Worm (Caenorhabditis elegans) whole organism, young adult: ENCODE results near the gene Y46G5A.8.

Source experiments
- B0261.1 ChIP-seq: sonication (generic microtip); optimal IDR thresholded peaks from 2 replicates; lab custom pipeline; 2016; ENCODE audit warnings: mild to moderate bottlenecking, missing genetic modification characterization, moderate library complexity, missing compliant biosample characterization
- B0336.3 ChIP-seq: fragments of 200-800 bp; sonication (Bioruptor generic); IDR thresholded peaks from 2 replicates; pipeline ENCODE4 v1.3.6; 2022; ENCODE audit warnings: missing genetic modification characterization, missing compliant biosample characterization
- C17E4.6 ChIP-seq: fragments of 200-800 bp; sonication (Bioruptor generic); IDR thresholded peaks from 2 replicates; pipeline ENCODE4 v1.3.6; 2022; ENCODE audit warnings: missing genetic modification reagents, missing genetic modification characterization, missing compliant biosample characterization
- F22D6.2 ChIP-seq: sonication (generic microtip); optimal IDR thresholded peaks from 2 replicates; lab custom pipeline; 2016; ENCODE audit warnings: mild to moderate bottlenecking, missing genetic modification characterization, missing compliant biosample characterization
- F37B4.10 ChIP-seq: fragments of 200-800 bp; sonication (Bioruptor generic); IDR thresholded peaks from 2 replicates; pipeline ENCODE4 v1.3.6; 2022; ENCODE audit warnings: missing genetic modification characterization, missing compliant biosample characterization
- F49E8.2 ChIP-seq: sonication (generic microtip); optimal IDR thresholded peaks from 3 replicates; lab custom pipeline; 2017; ENCODE audit warnings: missing genetic modification characterization, mild to moderate bottlenecking, missing compliant biosample characterization, antibody characterized with exemption, moderate library complexity; ENCODE audit not compliant: insufficient read depth
- F52B5.7 ChIP-seq: sonication (generic microtip); optimal IDR thresholded peaks from 2 replicates; lab custom pipeline; 2016; ENCODE audit warnings: mild to moderate bottlenecking, missing genetic modification characterization, missing compliant biosample characterization
- F57A8.1 ChIP-seq: fragments of 200-800 bp; sonication (Bioruptor generic); optimal IDR thresholded peaks from 2 replicates; lab custom pipeline; 2018; ENCODE audit warnings: mild to moderate bottlenecking, missing genetic modification characterization, moderate library complexity, missing compliant biosample characterization
- F57C9.4 ChIP-seq: sonication (generic microtip); optimal IDR thresholded peaks from 2 replicates; lab custom pipeline; 2017; ENCODE audit warnings: mild to moderate bottlenecking, missing genetic modification characterization, missing compliant biosample characterization
- T07F8.4 ChIP-seq: sonication (generic microtip); optimal IDR thresholded peaks from 2 replicates; lab custom pipeline; 2016; ENCODE audit warnings: mild to moderate bottlenecking, missing genetic modification characterization, moderate library complexity, missing compliant biosample characterization
- Y53G8AR.9 ChIP-seq: fragments of 200-800 bp; sonication (Bioruptor generic); conservative IDR thresholded peaks from 2 replicates; pipeline ENCODE4 v1.3.6; 2022; ENCODE audit warnings: missing genetic modification reagents, missing genetic modification characterization, missing compliant biosample characterization
- Y56A3A.18 ChIP-seq: fragments of 200-800 bp; sonication (Bioruptor generic); IDR thresholded peaks from 2 replicates; pipeline ENCODE4 v1.3.6; 2022; ENCODE audit warnings: missing genetic modification reagents, missing genetic modification characterization, missing compliant biosample characterization
- Y95B8A.8 ChIP-seq: fragments of 200-800 bp; sonication (Bioruptor generic); IDR thresholded peaks from 2 replicates; pipeline ENCODE4 v1.3.6; 2022; ENCODE audit warnings: missing genetic modification reagents, missing genetic modification characterization, missing compliant biosample characterization
- ZK185.1 ChIP-seq: sonication (generic microtip); optimal IDR thresholded peaks from 2 replicates; lab custom pipeline; 2016; ENCODE audit warnings: mild to moderate bottlenecking, missing genetic modification characterization, missing compliant biosample characterization; ENCODE audit not compliant: poor library complexity, severe bottlenecking
- akir-1 ChIP-seq: fragments of 200-800 bp; sonication (Bioruptor generic); optimal IDR thresholded peaks from 2 replicates; lab custom pipeline; 2018; ENCODE audit warnings: mild to moderate bottlenecking, missing genetic modification characterization, moderate library complexity, missing compliant biosample characterization
- cebp-1 ChIP-seq, 2 experiments: fragments of 200-800 bp in 1 of 2; sonication (Bioruptor generic) in 1 of 2; sonication (generic microtip) in 1 of 2; IDR thresholded peaks in 1 of 2; optimal IDR thresholded peaks in 1 of 2; 2 replicates each; pipeline versions ENCODE4 v1.3.6 to Lab custom; 2017 to 2022; ENCODE audit warnings: missing compliant biosample characterization in 2 of 2, missing genetic modification characterization in 2 of 2, mild to moderate bottlenecking in 1 of 2, missing genetic modification reagents in 1 of 2, moderate library complexity in 1 of 2
- cebp-2 ChIP-seq: fragments of 200-800 bp; sonication (Bioruptor generic); IDR thresholded peaks from 2 replicates; pipeline ENCODE4 v1.3.6; 2022; ENCODE audit warnings: missing genetic modification characterization, missing compliant biosample characterization
- chd-7 ChIP-seq: sonication (generic microtip); optimal IDR thresholded peaks from 2 replicates; lab custom pipeline; 2016; ENCODE audit warnings: mild to moderate bottlenecking, missing genetic modification characterization, moderate library complexity, missing compliant biosample characterization
- die-1 ChIP-seq: sonication (generic microtip); optimal IDR thresholded peaks from 2 replicates; lab custom pipeline; 2016; ENCODE audit warnings: missing genotype, mild to moderate bottlenecking, missing genetic modification characterization, missing compliant biosample characterization
- dox-1 ChIP-seq: fragments of 200-800 bp; sonication (Bioruptor generic); IDR thresholded peaks from 2 replicates; pipeline ENCODE4 v1.3.6; 2022; ENCODE audit warnings: missing genetic modification reagents, missing genetic modification characterization, missing compliant biosample characterization
- egl-18 ChIP-seq: fragments of 200-800 bp; sonication (Bioruptor generic); IDR thresholded peaks from 2 replicates; pipeline ENCODE4 v1.3.6; 2022; ENCODE audit warnings: missing genetic modification reagents, missing genetic modification characterization, missing compliant biosample characterization
- let-526 ChIP-seq: fragments of 200-800 bp; sonication (Bioruptor generic); IDR thresholded peaks from 2 replicates; pipeline ENCODE4 v1.3.6; 2022; ENCODE audit warnings: missing genetic modification reagents, missing genetic modification characterization, missing compliant biosample characterization
- lin-40 ChIP-seq: sonication (generic microtip); optimal IDR thresholded peaks from 2 replicates; lab custom pipeline; 2016; ENCODE audit warnings: missing genetic modification characterization, mild to moderate bottlenecking, missing compliant biosample characterization, missing genotype, missing genetic modification reagents
- madf-10 ChIP-seq: sonication (generic microtip); optimal IDR thresholded peaks from 2 replicates; lab custom pipeline; 2016; ENCODE audit warnings: mild to moderate bottlenecking, missing genetic modification characterization, missing compliant biosample characterization
- madf-3 ChIP-seq: fragments of 200-800 bp; sonication (Bioruptor generic); IDR thresholded peaks from 2 replicates; pipeline ENCODE4 v1.3.6; 2022; ENCODE audit warnings: missing genetic modification reagents, missing genetic modification characterization, missing compliant biosample characterization
- madf-8 ChIP-seq: fragments of 200-800 bp; sonication (Bioruptor generic); conservative IDR thresholded peaks from 2 replicates; pipeline ENCODE4 v1.3.6; 2022; ENCODE audit warnings: missing genetic modification reagents, missing genetic modification characterization, missing compliant biosample characterization
- mcd-1 ChIP-seq: fragments of 200-800 bp; sonication (Bioruptor generic); IDR thresholded peaks from 2 replicates; pipeline ENCODE4 v1.3.6; 2022; ENCODE audit warnings: missing genetic modification reagents, missing genetic modification characterization, missing compliant biosample characterization
- mel-28 ChIP-seq: sonication (generic microtip); optimal IDR thresholded peaks from 2 replicates; lab custom pipeline; 2016; ENCODE audit warnings: borderline replicate concordance, mild to moderate bottlenecking, missing genetic modification characterization, missing compliant biosample characterization
- mes-4 ChIP-seq: sonication (generic microtip); optimal IDR thresholded peaks from 2 replicates; lab custom pipeline; 2016; ENCODE audit warnings: missing genotype, missing genetic modification characterization, missing compliant biosample characterization
- nfyb-1 ChIP-seq: fragments of 200-800 bp; sonication (Bioruptor generic); IDR thresholded peaks from 2 replicates; pipeline ENCODE4 v1.3.6; 2022; ENCODE audit warnings: missing genetic modification reagents, missing genetic modification characterization, missing compliant biosample characterization
- repo-1 ChIP-seq: sonication (generic microtip); optimal IDR thresholded peaks from 2 replicates; lab custom pipeline; 2017; ENCODE audit warnings: mild to moderate bottlenecking, missing genetic modification characterization, missing compliant biosample characterization
- sdz-38 ChIP-seq: sonication (generic microtip); optimal IDR thresholded peaks from 2 replicates; lab custom pipeline; 2016; ENCODE audit warnings: missing genotype, missing genetic modification characterization, missing compliant biosample characterization
- sea-2 ChIP-seq: fragments of 200-800 bp; sonication (Bioruptor generic); IDR thresholded peaks from 2 replicates; pipeline ENCODE4 v1.3.6; 2022; ENCODE audit warnings: missing genetic modification characterization, missing compliant biosample characterization
- snpc-3.4 ChIP-seq: sonication (generic microtip); optimal IDR thresholded peaks from 2 replicates; lab custom pipeline; 2017; ENCODE audit warnings: missing genetic modification characterization, mild to moderate bottlenecking, missing compliant biosample characterization, antibody characterized with exemption, moderate library complexity, missing genotype, missing genetic modification reagents
- tlf-1 ChIP-seq: fragments of 200-800 bp; sonication (Bioruptor generic); optimal IDR thresholded peaks from 2 replicates; lab custom pipeline; 2018; ENCODE audit warnings: mild to moderate bottlenecking, missing genetic modification characterization, missing compliant biosample characterization
- unc-62 ChIP-seq: fragments of 150-350 bp; optimal IDR thresholded peaks from 2 replicates; lab custom pipeline; 2014; ENCODE audit warnings: missing biosample characterization, missing genetic modification reagents, missing genetic modification characterization
- zfh-2 ChIP-seq: fragments of 200-800 bp; sonication (Bioruptor generic); conservative IDR thresholded peaks from 2 replicates; pipeline ENCODE4 v1.3.6; 2022; ENCODE audit warnings: missing genetic modification reagents, missing genetic modification characterization, missing compliant biosample characterization
- ztf-25 ChIP-seq: fragments of 200-800 bp; sonication (Bioruptor generic); IDR thresholded peaks from 2 replicates; pipeline ENCODE4 v1.3.6; 2022; ENCODE audit warnings: missing genetic modification reagents, missing genetic modification characterization, missing compliant biosample characterization
- ztf-26 ChIP-seq: sonication (generic microtip); optimal IDR thresholded peaks from 2 replicates; lab custom pipeline; 2017; ENCODE audit warnings: missing genetic modification characterization, missing compliant biosample characterization
- ztf-6 ChIP-seq: fragments of 200-800 bp; sonication (Bioruptor generic); IDR thresholded peaks from 2 replicates; pipeline ENCODE4 v1.3.6; 2022; ENCODE audit warnings: missing genetic modification reagents, missing genetic modification characterization, missing compliant biosample characterization

The Y46G5A.8 gene

ce11 chrII:12787831-12788248, 31.7 kb downstream of the Y46G5A.8 start, which contains the start of gene alkb-7 (continued):
- no peak for TF ChIP-seq F57A8.1

- TF ChIP-seq madf-3, result no peak
- TF ChIP-seq cebp-2 (GFP tag; lab: Robert Waterston, UW), result 0 out of 2 replicates have a peak, but pooled peaks have one; percentile 69
- TF ChIP-seq sea-2 (GFP tag; lab: Robert Waterston, UW), result no peak
- TF ChIP-seq madf-10 (tag; lab: Kevin White, UChicago), result no peak
- no peak for TF ChIP-seq F57A8.1
- TF ChIP-seq B0336.3 (GFP tag; lab: Robert Waterston, UW), result 0 out of 2 replicates have a peak, but pooled peaks have one; percentile 32
- TF ChIP-seq dox-1 (GFP tag; lab: Robert Waterston, UW), result 0 out of 2 replicates have a peak, but pooled peaks have one; percentile 19
- peak; percentile 57 for TF ChIP-seq zfh-2 (GFP tag; lab: Robert Waterston, UW)
- TF ChIP-seq tlf-1, result no peak
- TF ChIP-seq let-526 (GFP tag; lab: Robert Waterston, UW), result no peak
- 0 out of 2 replicates have a peak, but pooled peaks have one; percentile 23 for TF ChIP-seq mcd-1 (GFP tag; lab: Robert Waterston, UW)
- no peak for TF ChIP-seq cebp-1 (GFP tag; IDR thresholded peaks at IDR 0.05; lab: Robert Waterston, UW)
- TF ChIP-seq cebp-1 (tag; optimal IDR thresholded peaks at IDR 0.05; lab: Kevin White, UChicago), result peak; percentile 8
- TF ChIP-seq nfyb-1 (GFP tag; lab: Robert Waterston, UW), result peak; percentile 55; the same call in 1 of the 2 replicates
These were observed 33.4 kb downstream of the Y46G5A.8 start for ce11 chrII:12789497-12789896.

ce11 chrII:12790392-12790791, 34.3 kb downstream of the Y46G5A.8 start:
- TF ChIP-seq nfyb-1 (GFP tag; lab: Robert Waterston, UW) (peak; percentile 70), mes-4 (no peak), ZK185.1 (tag; lab: Kevin White, UChicago) (no peak), T07F8.4 (tag; lab: Kevin White, UChicago) (no peak), B0261.1 (no peak), zfh-2 (GFP tag; lab: Robert Waterston, UW) (no peak), ztf-25 (GFP tag; lab: Robert Waterston, UW) (no peak)
- TF ChIP-seq, all 124 proteins: peak for 1

- TF ChIP-seq F49E8.2 (tag; lab: Kevin White, UChicago) (no peak), egl-18 (no peak), ZK185.1 (tag; lab: Kevin White, UChicago) (no peak), nfyb-1 (GFP tag; lab: Robert Waterston, UW) (peak; percentile 57; the same call in 1 of the 2 replicates), ztf-26 (tag; lab: Kevin White, UChicago) (peak; percentile 16), F22D6.2 (tag; lab: Kevin White, UChicago) (no peak), akir-1 (GFP tag; lab: Kevin White, UChicago) (no peak), B0261.1 (no peak), Y56A3A.18 (GFP tag; lab: Robert Waterston, UW) (0 out of 2 replicates have a peak, but pooled peaks have one; percentile 45), lin-40 (tag; lab: Kevin White, UChicago) (no peak), F52B5.7 (peak; percentile 35), die-1 (tag; lab: Kevin White, UChicago) (no peak), F57A8.1 (no peak), B0336.3 (GFP tag; lab: Robert Waterston, UW) (peak; percentile 63), ztf-6 (no peak), F37B4.10 (GFP tag; lab: Robert Waterston, UW) (0 out of 2 replicates have a peak, but pooled peaks have one; percentile 76), F57C9.4 (tag; lab: Kevin White, UChicago) (peak; percentile 40), Y95B8A.8 (GFP tag; lab: Robert Waterston, UW) (no peak), unc-62 (GFP tag; lab: Kevin White, UChicago) (no peak), madf-8 (GFP tag; lab: Robert Waterston, UW) (no peak), snpc-3.4 (tag; lab: Kevin White, UChicago) (no peak), repo-1 (peak; percentile 13), cebp-1 (GFP tag; IDR thresholded peaks at IDR 0.05; lab: Robert Waterston, UW) (no peak), cebp-1 (tag; optimal IDR thresholded peaks at IDR 0.05; lab: Kevin White, UChicago) (peak; percentile 39), sdz-38 (no peak), Y53G8AR.9 (GFP tag; lab: Robert Waterston, UW) (peak; percentile 28; the same call in 1 of the 2 replicates), mel-28 (peak; percentile 55), chd-7 (tag; lab: Kevin White, UChicago) (peak; percentile 19), C17E4.6 (GFP tag; lab: Robert Waterston, UW) (no peak)
These were observed 39.0 kb downstream of the Y46G5A.8 start for ce11 chrII:12795188-12795587.
